Fruit fly (Drosophila melanogaster): Measurements from ENCODE around the gene BicD.

The BicD gene

dm6 chr2L:17484174-17484573 lies 11.2 kb upstream of the BicD start, which contains the start of the genes GCS2beta and CG5131 (continued):
- TF ChIP-seq CG6175 (GFP tag; IDR thresholded peaks at IDR 0.05) (peak; percentile 90), tup (GFP tag; optimal IDR thresholded peaks at IDR 0.05) (peak; percentile 85), cad (GFP tag; optimal IDR thresholded peaks at IDR 0.05) (peak; percentile 23), CG6854 (GFP tag; optimal IDR thresholded peaks at IDR 0.05) (peak; percentile 67), CG10274 (GFP tag; optimal IDR thresholded peaks at IDR 0.05) (peak; percentile 69), CG2129 (GFP tag; IDR thresholded peaks at IDR 0.05; ENCODE audit: partially characterized antibody) (peak; percentile 84), CG13287 (GFP tag; IDR thresholded peaks at IDR 0.05; ENCODE audit: partially characterized antibody) (peak; percentile 96), eve (GFP tag; optimal IDR thresholded peaks at IDR 0.05) (no peak), Meics (GFP tag; optimal IDR thresholded peaks at IDR 0.05) (peak; percentile 91), Oli (tag; optimal IDR thresholded peaks at IDR 0.05) (peak; percentile 85), CG8765 (GFP tag; IDR thresholded peaks at IDR 0.05) (peak; percentile 83), zf30C (GFP tag; optimal IDR thresholded peaks at IDR 0.05) (no peak), crol (GFP tag; IDR thresholded peaks at IDR 0.05) (peak; percentile 41; the same call in 1 of the 2 replicates), Hand (GFP tag; optimal IDR thresholded peaks at IDR 0.05) (peak; percentile 25), eyg (GFP tag; optimal IDR thresholded peaks at IDR 0.05) (peak; percentile 92), nom (GFP tag; optimal IDR thresholded peaks at IDR 0.05) (no peak), CG3726 (GFP tag; IDR thresholded peaks at IDR 0.05) (peak; percentile 87; the same call in 2 of the 3 replicates), CG10321 (GFP tag; IDR thresholded peaks at IDR 0.05) (peak; percentile 66), CG9609 (GFP tag; optimal IDR thresholded peaks at IDR 0.05) (peak; percentile 97), Elba2 (GFP tag; optimal IDR thresholded peaks at IDR 0.05) (peak; percentile 72), Vsx1 (GFP tag; optimal IDR thresholded peaks at IDR 0.05) (peak; percentile 33), Tbp (GFP tag; optimal IDR thresholded peaks at IDR 0.05) (no peak), CG5245 (GFP tag; optimal IDR thresholded peaks at IDR 0.05) (peak; percentile 89), gro (GFP tag; optimal IDR thresholded peaks at IDR 0.05) (peak; percentile 97), Gug (GFP tag; IDR thresholded peaks at IDR 0.05) (peak; percentile 97), CG1832 (GFP tag; optimal IDR thresholded peaks at IDR 0.05) (no peak), Six4 (GFP tag; optimal IDR thresholded peaks at IDR 0.05) (peak; percentile 90), Sin3A (optimal IDR thresholded peaks at IDR 0.05) (peak; percentile 98), pb (GFP tag; optimal IDR thresholded peaks at IDR 0.05) (peak; percentile 89), NK7.1 (GFP tag; optimal IDR thresholded peaks at IDR 0.05) (peak; percentile 84), CG17361 (GFP tag; IDR thresholded peaks at IDR 0.05) (peak; percentile 90), H15 (GFP tag; IDR thresholded peaks at IDR 0.05) (peak; percentile 92), Kr (GFP tag; optimal IDR thresholded peaks at IDR 0.05) (no peak), CG9876 (GFP tag; optimal IDR thresholded peaks at IDR 0.05) (peak; percentile 96), ato (GFP tag; IDR thresholded peaks at IDR 0.05; ENCODE audit: partially characterized antibody) (peak; percentile 75), ftz-f1 (GFP tag; optimal IDR thresholded peaks at IDR 0.05) (peak; percentile 58), cato (GFP tag; optimal IDR thresholded peaks at IDR 0.05; ENCODE audit: borderline replicate concordance) (peak; percentile 89), pnt (GFP tag; optimal IDR thresholded peaks at IDR 0.05) (peak; percentile 97), vnd (GFP tag; IDR thresholded peaks at IDR 0.05; ENCODE audit: partially characterized antibody) (peak; percentile 89), CG12942 (GFP tag; optimal IDR thresholded peaks at IDR 0.05) (peak; percentile 95), zfh1 (GFP tag; IDR thresholded peaks at IDR 0.05) (peak; percentile 96), Ada2b (GFP tag; IDR thresholded peaks at IDR 0.05) (peak; percentile 94), CG9817 (tag; optimal IDR thresholded peaks at IDR 0.05) (peak; percentile 96), chinmo (GFP tag; IDR thresholded peaks at IDR 0.05; ENCODE audit: partially characterized antibody) (peak; percentile 82; the same call in 2 of the 4 replicates), sc (optimal IDR thresholded peaks at IDR 0.05) (no peak), sc (GFP tag; optimal IDR thresholded peaks at IDR 0.05) (peak; percentile 72), hb (GFP tag; IDR thresholded peaks at IDR 0.05; ENCODE audit: partially characterized antibody) (peak; percentile 91), jing (GFP tag; optimal IDR thresholded peaks at IDR 0.05) (peak; percentile 87), CG13894 (tag; optimal IDR thresholded peaks at IDR 0.05) (no peak), Antp (GFP tag; optimal IDR thresholded peaks at IDR 0.05) (peak; percentile 99), mirr (GFP tag; optimal IDR thresholded peaks at IDR 0.05) (peak; percentile 76), CG9932 (GFP tag; IDR thresholded peaks at IDR 0.05) (peak; percentile 98)

All from whole organism, embryonic.